Worm (Caenorhabditis elegans) whole organism, young adult: Measurements from ENCODE around the gene F58D2.5.

Experiments used
- Y95B8A.8 ChIP-seq: fragments of 200-800 bp; sonication (Bioruptor generic); IDR thresholded peaks from 2 replicates; pipeline ENCODE4 v1.3.6; 2022; ENCODE audit warnings: missing genetic modification reagents, missing genetic modification characterization, missing compliant biosample characterization
- ceh-91 ChIP-seq: fragments of 200-800 bp; sonication (Bioruptor generic); IDR thresholded peaks from 2 replicates; pipeline ENCODE4 v1.3.6; 2022; ENCODE audit warnings: missing genetic modification reagents, missing genetic modification characterization, missing compliant biosample characterization
- die-1 ChIP-seq: sonication (generic microtip); optimal IDR thresholded peaks from 2 replicates; lab custom pipeline; 2016; ENCODE audit warnings: missing genotype, mild to moderate bottlenecking, missing genetic modification characterization, missing compliant biosample characterization
- somi-1 ChIP-seq: fragments of 200-800 bp; sonication (Bioruptor generic); optimal IDR thresholded peaks from 2 replicates; lab custom pipeline; 2018; ENCODE audit warnings: mild to moderate bottlenecking, missing genetic modification characterization, missing compliant biosample characterization
- ztf-3 ChIP-seq: fragments of 200-800 bp; sonication (Bioruptor generic); optimal IDR thresholded peaks from 2 replicates; lab custom pipeline; 2018; ENCODE audit warnings: mild to moderate bottlenecking, missing genetic modification characterization, missing compliant biosample characterization

ce11 chrIV:13197282-13197681, 4.1 kb upstream of the F58D2.5 start, which contains the start of gene C48D1.1:
- TF ChIP-seq die-1 (tag; lab: Kevin White, UChicago) (no peak), ztf-3 (GFP tag; lab: Kevin White, UChicago) (no peak), ceh-91 (GFP tag; lab: Robert Waterston, UW) (no peak), somi-1 (no peak), Y95B8A.8 (GFP tag; lab: Robert Waterston, UW) (no peak)
